Fruit fly (Drosophila melanogaster): ENCODE measurements around the gene AkhR.

The AkhR gene

DNA sequence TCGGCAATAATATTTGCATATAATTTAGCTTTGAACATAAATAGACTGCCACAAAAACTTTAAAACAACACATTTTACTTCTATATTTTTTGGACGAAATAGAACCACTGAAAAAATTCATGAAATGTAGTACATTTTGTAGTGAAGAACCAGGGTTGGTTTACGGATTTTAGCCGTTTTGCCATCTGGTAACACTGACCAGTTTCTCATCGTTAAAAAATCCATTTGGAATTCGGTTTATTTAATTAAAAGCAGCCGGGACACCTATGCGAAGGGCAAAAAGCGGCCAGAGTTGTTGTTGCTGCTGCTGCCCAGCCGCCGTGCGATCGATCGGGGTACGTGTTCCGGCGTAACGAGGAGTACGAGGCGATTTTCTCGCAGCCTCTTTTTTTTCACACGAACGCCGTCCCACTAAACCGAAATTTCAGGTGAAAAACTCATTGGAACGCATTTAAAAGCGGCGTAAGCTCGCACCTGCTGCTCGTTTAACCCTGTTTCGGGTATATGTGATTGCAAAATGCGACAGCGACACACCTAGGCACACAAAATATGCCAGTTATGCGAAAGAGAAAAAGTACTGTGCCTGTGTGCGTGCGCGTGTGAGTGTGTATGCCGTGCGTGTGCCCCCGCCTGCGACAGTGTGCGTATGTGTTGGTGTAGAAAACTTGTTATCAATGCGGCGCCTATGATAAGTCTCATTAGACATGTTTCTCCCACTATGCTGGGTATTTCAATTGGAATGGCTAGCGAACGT is 7.9 kb upstream of the AkhR start, which contains the start of gene Liprin-alpha (continued):
- TF ChIP-seq bsh (GFP tag; optimal IDR thresholded peaks at IDR 0.05) (no peak), CG4707 (GFP tag; optimal IDR thresholded peaks at IDR 0.05) (no peak), sens-2 (GFP tag; IDR thresholded peaks at IDR 0.05) (no peak), CG13123 (GFP tag; optimal IDR thresholded peaks at IDR 0.05) (no peak), GATAe (GFP tag; conservative IDR thresholded peaks at IDR 0.05) (peak; percentile 80), CG2120 (GFP tag; optimal IDR thresholded peaks at IDR 0.05) (no peak), pnt (GFP tag; optimal IDR thresholded peaks at IDR 0.05) (no peak), trh (GFP tag; optimal IDR thresholded peaks at IDR 0.05) (no peak), CG15514 (GFP tag; optimal IDR thresholded peaks at IDR 0.05) (no peak), al (GFP tag; IDR thresholded peaks at IDR 0.05) (no peak), CG30403 (GFP tag; optimal IDR thresholded peaks at IDR 0.05) (no peak)

dm6 chr2L:6722822-6723749 is 7.1 kb upstream of the AkhR start, which contains the start of gene homer:
Gene homer (minus strand): TSS chr2L:6723359.
- TF ChIP-seq CG2199 (GFP tag; IDR thresholded peaks at IDR 0.05) = no peak
- no peak for TF ChIP-seq CG8388 (GFP tag; optimal IDR thresholded peaks at IDR 0.05)
- no peak for TF ChIP-seq sqz (GFP tag; optimal IDR thresholded peaks at IDR 0.05)
- TF ChIP-seq HmgZ (tag; optimal IDR thresholded peaks at IDR 0.05) = peak; percentile 52
- no peak for TF ChIP-seq lmd (GFP tag; IDR thresholded peaks at IDR 0.05)
- TF ChIP-seq luna (GFP tag; optimal IDR thresholded peaks at IDR 0.05) = no peak
- no peak for TF ChIP-seq CG3995 (GFP tag; optimal IDR thresholded peaks at IDR 0.05)
- TF ChIP-seq CG10431 (GFP tag; optimal IDR thresholded peaks at IDR 0.05) = no peak
- TF ChIP-seq Xrp1 (GFP tag; IDR thresholded peaks at IDR 0.05) = peak; percentile 27; the same call in 1 of the 2 replicates
- TF ChIP-seq CG10366 (GFP tag; IDR thresholded peaks at IDR 0.05) = no peak
- no peak for TF ChIP-seq C15 (GFP tag; IDR thresholded peaks at IDR 0.05)
- TF ChIP-seq CrebB (tag; optimal IDR thresholded peaks at IDR 0.05) = no peak
- TF ChIP-seq CG4360 (GFP tag; IDR thresholded peaks at IDR 0.05) = peak; percentile 99
- TF ChIP-seq CG4854 (GFP tag; optimal IDR thresholded peaks at IDR 0.05) = no peak
- no peak for TF ChIP-seq pb (GFP tag; optimal IDR thresholded peaks at IDR 0.05)
- TF ChIP-seq Aef1 (GFP tag; IDR thresholded peaks at IDR 0.05) = no peak
- no peak for TF ChIP-seq CG3065 (GFP tag; optimal IDR thresholded peaks at IDR 0.05)
- TF ChIP-seq zf30C (GFP tag; optimal IDR thresholded peaks at IDR 0.05) = no peak
- TF ChIP-seq CG8089 (GFP tag; optimal IDR thresholded peaks at IDR 0.05) = no peak
- TF ChIP-seq Ets65A (GFP tag) = peak; percentile 86
- TF ChIP-seq CG14667 (GFP tag; IDR thresholded peaks at IDR 0.05) = no peak
- TF ChIP-seq gro (GFP tag; optimal IDR thresholded peaks at IDR 0.05) = no peak
- TF ChIP-seq pzg (GFP tag; optimal IDR thresholded peaks at IDR 0.05) = peak; percentile 53
- TF ChIP-seq Neu2 (GFP tag; optimal IDR thresholded peaks at IDR 0.05; ENCODE audit: borderline replicate concordance) = no peak
- TF ChIP-seq CG32767 (GFP tag; IDR thresholded peaks at IDR 0.05) = peak; percentile 53; the same call in 1 of the 2 replicates
- no peak for TF ChIP-seq HLH3B (GFP tag; IDR thresholded peaks at IDR 0.05)
- TF ChIP-seq az2 (GFP tag; optimal IDR thresholded peaks at IDR 0.05) = no peak
- no peak for TF ChIP-seq Six4 (GFP tag; optimal IDR thresholded peaks at IDR 0.05)
- TF ChIP-seq CG17829 (tag; optimal IDR thresholded peaks at IDR 0.05) = peak; percentile 10
- TF ChIP-seq CG17802 (tag; optimal IDR thresholded peaks at IDR 0.05) = no peak
- no peak for TF ChIP-seq zfh1 (GFP tag; IDR thresholded peaks at IDR 0.05)
- TF ChIP-seq Mad (GFP tag; optimal IDR thresholded peaks at IDR 0.05) = no peak
- TF ChIP-seq tna (GFP tag; IDR thresholded peaks at IDR 0.05; ENCODE audit: partially characterized antibody) = peak; percentile 96
- no peak for TF ChIP-seq CG17328 (GFP tag; IDR thresholded peaks at IDR 0.05)
- TF ChIP-seq Awh (GFP tag; IDR thresholded peaks at IDR 0.05) = no peak
- no peak for TF ChIP-seq pho (GFP tag; optimal IDR thresholded peaks at IDR 0.05)
- no peak for TF ChIP-seq CG14014 (GFP tag; IDR thresholded peaks at IDR 0.05)

All from whole organism, embryonic.